Fruit fly (Drosophila melanogaster) whole organism, embryonic: ENCODE measurements around the gene CG32075.

Experiments used
- Asciz ChIP-seq: fragments of 200-800 bp; sonication (Bioruptor generic); optimal IDR thresholded peaks from 2 replicates; lab custom pipeline; 2017; ENCODE audit warnings: missing biosample characterization, mild to moderate bottlenecking, missing genetic modification characterization, missing genetic modification reagents
- Atf6 ChIP-seq: fragments of 200-800 bp; sonication (Bioruptor generic); IDR thresholded peaks from 2 replicates; pipeline ENCODE4 v1.3.6; 2022; ENCODE audit warnings: missing biosample characterization, missing genetic modification characterization
- B-H2 ChIP-seq: fragments of 200-800 bp; sonication (Bioruptor generic); optimal IDR thresholded peaks from 2 replicates; lab custom pipeline; 2018; ENCODE audit warnings: missing biosample characterization, mild to moderate bottlenecking, missing genetic modification characterization
- BtbVII ChIP-seq: fragments of 200-800 bp; sonication (Bioruptor generic); optimal IDR thresholded peaks from 3 replicates; lab custom pipeline; 2017; ENCODE audit warnings: missing biosample characterization, mild to moderate bottlenecking, missing genetic modification characterization
- CG10209 ChIP-seq: fragments of 200-800 bp; sonication (Bioruptor generic); optimal IDR thresholded peaks from 3 replicates; lab custom pipeline; 2017; ENCODE audit warnings: missing biosample characterization, mild to moderate bottlenecking, missing genetic modification characterization, missing genetic modification reagents
- CG10462 ChIP-seq: fragments of 200-800 bp; sonication (Bioruptor generic); optimal IDR thresholded peaks from 2 replicates; lab custom pipeline; 2016; ENCODE audit warnings: missing biosample characterization, missing genetic modification characterization
- CG1233 ChIP-seq: fragments of 200-800 bp; sonication (Bioruptor generic); optimal IDR thresholded peaks from 4 replicates; lab custom pipeline; 2018; ENCODE audit warnings: missing biosample characterization, mild to moderate bottlenecking, missing genetic modification characterization
- CG14014 ChIP-seq: fragments of 200-800 bp; sonication (Bioruptor generic); IDR thresholded peaks from 2 replicates; pipeline ENCODE4 v1.3.6; 2022; ENCODE audit warnings: missing biosample characterization, missing genetic modification characterization
- CG15011 ChIP-seq: fragments of 200-800 bp; sonication (Bioruptor generic); optimal IDR thresholded peaks from 3 replicates; lab custom pipeline; 2018; ENCODE audit warnings: missing biosample characterization, mild to moderate bottlenecking, missing genetic modification characterization
- CG17568 ChIP-seq: fragments of 200-800 bp; sonication (Bioruptor generic); optimal IDR thresholded peaks from 2 replicates; lab custom pipeline; 2018; ENCODE audit warnings: missing biosample characterization, mild to moderate bottlenecking, missing genetic modification characterization, moderate library complexity
- CG17912 ChIP-seq: fragments of 200-800 bp; sonication (Bioruptor generic); optimal IDR thresholded peaks from 2 replicates; lab custom pipeline; 2018; ENCODE audit warnings: missing biosample characterization, mild to moderate bottlenecking, missing genetic modification characterization
- CG18476 ChIP-seq: fragments of 200-800 bp; sonication (Bioruptor generic); optimal IDR thresholded peaks from 2 replicates; lab custom pipeline; 2016; ENCODE audit warnings: missing biosample characterization, mild to moderate bottlenecking, missing genetic modification characterization
- CG3065 ChIP-seq: fragments of 200-800 bp; sonication (Bioruptor generic); optimal IDR thresholded peaks from 2 replicates; lab custom pipeline; 2016; ENCODE audit warnings: missing biosample characterization, missing genetic modification characterization
- CG31224 ChIP-seq: fragments of 200-800 bp; sonication (Bioruptor generic); IDR thresholded peaks from 2 replicates; pipeline ENCODE4 v1.3.6; 2022; ENCODE audit warnings: missing biosample characterization, missing genetic modification characterization
- CG31365 ChIP-seq: fragments of 200-800 bp; sonication (Bioruptor generic); optimal IDR thresholded peaks from 2 replicates; lab custom pipeline; 2018; ENCODE audit warnings: missing biosample characterization, mild to moderate bottlenecking, missing genetic modification characterization
- CG3281 ChIP-seq: fragments of 200-800 bp; sonication (Bioruptor generic); optimal IDR thresholded peaks from 3 replicates; lab custom pipeline; 2017; ENCODE audit warnings: missing biosample characterization, mild to moderate bottlenecking, missing genetic modification characterization
- CG4328 ChIP-seq: fragments of 200-800 bp; sonication (Bioruptor generic); optimal IDR thresholded peaks from 3 replicates; lab custom pipeline; 2017; ENCODE audit warnings: missing biosample characterization, missing genetic modification reagents, missing genetic modification characterization
- CG5245 ChIP-seq: fragments of 200-800 bp; sonication (Bioruptor generic); optimal IDR thresholded peaks from 3 replicates; lab custom pipeline; 2016; ENCODE audit warnings: missing biosample characterization, missing genetic modification characterization
- CG7987 ChIP-seq: fragments of 200-800 bp; sonication (Bioruptor generic); optimal IDR thresholded peaks from 2 replicates; lab custom pipeline; 2018; ENCODE audit warnings: missing biosample characterization, mild to moderate bottlenecking, missing genetic modification characterization, moderate library complexity
- CG9727 ChIP-seq: fragments of 200-800 bp; sonication (Bioruptor generic); optimal IDR thresholded peaks from 3 replicates; lab custom pipeline; 2017; ENCODE audit warnings: missing biosample characterization, mild to moderate bottlenecking, missing genetic modification characterization
- CG9817 ChIP-seq: fragments of 200-800 bp; sonication (Bioruptor generic); optimal IDR thresholded peaks from 2 replicates; lab custom pipeline; 2018; ENCODE audit warnings: missing biosample characterization, mild to moderate bottlenecking, missing genetic modification characterization, moderate library complexity
- CrebB ChIP-seq: fragments of 200-800 bp; sonication (Bioruptor generic); optimal IDR thresholded peaks from 3 replicates; lab custom pipeline; 2018; ENCODE audit warnings: missing biosample characterization, mild to moderate bottlenecking, missing genetic modification characterization
- Fer3 ChIP-seq: fragments of 200-800 bp; sonication (Bioruptor generic); optimal IDR thresholded peaks from 2 replicates; lab custom pipeline; 2018; ENCODE audit warnings: missing biosample characterization, mild to moderate bottlenecking, missing genetic modification characterization, moderate library complexity
- NC2α ChIP-seq: fragments of 200-800 bp; sonication (Bioruptor generic); optimal IDR thresholded peaks from 2 replicates; lab custom pipeline; 2016; ENCODE audit warnings: missing biosample characterization, missing genetic modification characterization
- NFAT ChIP-seq: fragments of 200-800 bp; sonication (Bioruptor generic); IDR thresholded peaks from 2 replicates; pipeline ENCODE4 v1.3.6; 2022; ENCODE audit warnings: missing biosample characterization, missing genetic modification characterization
- NfI ChIP-seq: fragments of 200-800 bp; sonication (Bioruptor generic); optimal IDR thresholded peaks from 3 replicates; lab custom pipeline; 2018; ENCODE audit warnings: missing biosample characterization, mild to moderate bottlenecking, missing genetic modification characterization, moderate library complexity
- Ptx1 ChIP-seq: fragments of 200-800 bp; sonication (Bioruptor generic); IDR thresholded peaks from 2 replicates; pipeline ENCODE4 v1.3.6; 2022; ENCODE audit warnings: missing biosample characterization, missing genetic modification characterization
- Xrp1 ChIP-seq: fragments of 200-800 bp; sonication (Bioruptor generic); IDR thresholded peaks from 2 replicates; pipeline ENCODE4 v1.3.6; 2022; ENCODE audit warnings: missing biosample characterization, missing genetic modification characterization
- ac ChIP-seq: fragments of 200-800 bp; sonication (Bioruptor generic); optimal IDR thresholded peaks from 3 replicates; lab custom pipeline; 2017; ENCODE audit warnings: missing biosample characterization, mild to moderate bottlenecking, missing genetic modification characterization
- ap ChIP-seq: fragments of 200-800 bp; sonication (Bioruptor generic); IDR thresholded peaks from 2 replicates; pipeline ENCODE4 v1.3.6; 2022; ENCODE audit warnings: missing biosample characterization, missing genetic modification characterization
- bigmax ChIP-seq: fragments of 200-800 bp; sonication (Bioruptor generic); optimal IDR thresholded peaks from 2 replicates; lab custom pipeline; 2018; ENCODE audit warnings: missing biosample characterization, mild to moderate bottlenecking, missing genetic modification characterization
- chn ChIP-seq: fragments of 200-800 bp; sonication (Bioruptor generic); optimal IDR thresholded peaks from 2 replicates; lab custom pipeline; 2016; ENCODE audit warnings: missing biosample characterization, missing genetic modification characterization
- ci ChIP-seq: fragments of 200-800 bp; sonication (Bioruptor generic); IDR thresholded peaks from 3 replicates; pipeline ENCODE4 v1.3.6; 2022; ENCODE audit warnings: missing biosample characterization, missing genetic modification characterization
- exex ChIP-seq: fragments of 200-800 bp; sonication (Bioruptor generic); optimal IDR thresholded peaks from 4 replicates; lab custom pipeline; 2018; ENCODE audit warnings: missing biosample characterization, mild to moderate bottlenecking, missing genetic modification characterization, moderate library complexity
- fd3F ChIP-seq: fragments of 200-800 bp; sonication (Bioruptor generic); optimal IDR thresholded peaks from 2 replicates; lab custom pipeline; 2018; ENCODE audit warnings: missing biosample characterization, mild to moderate bottlenecking, missing genetic modification characterization, moderate library complexity
- grn ChIP-seq: fragments of 200-800 bp; sonication (Bioruptor generic); optimal IDR thresholded peaks from 3 replicates; lab custom pipeline; 2017; ENCODE audit warnings: missing biosample characterization, missing genetic modification characterization
- kni ChIP-seq: fragments of 200-800 bp; sonication (Bioruptor generic); optimal IDR thresholded peaks from 3 replicates; lab custom pipeline; 2017; ENCODE audit warnings: mild to moderate bottlenecking, missing biosample characterization, missing genetic modification reagents, missing genetic modification characterization
- lab ChIP-seq: fragments of 200-800 bp; sonication (Bioruptor generic); optimal IDR thresholded peaks from 3 replicates; lab custom pipeline; 2017; ENCODE audit warnings: missing biosample characterization, missing genetic modification characterization, mild to moderate bottlenecking, moderate library complexity, missing genetic modification reagents
- lola ChIP-seq, 3 experiments: fragments of >200 bp in 2 of 3; fragments of 200-800 bp in 1 of 3; sonication (Bioruptor generic) in 1 of 3; optimal IDR thresholded peaks; 2 replicates each; lab custom pipeline; 2017 to 2019; ENCODE audit warnings: missing biosample characterization in 3 of 3, missing genetic modification characterization in 3 of 3, mild to moderate bottlenecking in 1 of 3, moderate library complexity in 1 of 3
- mirr ChIP-seq: fragments of 200-800 bp; sonication (Bioruptor generic); optimal IDR thresholded peaks from 3 replicates; lab custom pipeline; 2018; ENCODE audit warnings: missing biosample characterization, mild to moderate bottlenecking, missing genetic modification characterization
- nau ChIP-seq: fragments of 200-800 bp; sonication (Bioruptor generic); optimal IDR thresholded peaks from 3 replicates; lab custom pipeline; 2017; ENCODE audit warnings: missing biosample characterization, mild to moderate bottlenecking, missing genetic modification characterization, missing genetic modification reagents
- pnt ChIP-seq: fragments of 200-800 bp; sonication (Bioruptor generic); optimal IDR thresholded peaks from 3 replicates; lab custom pipeline; 2016; ENCODE audit warnings: missing biosample characterization, missing genetic modification characterization
- pros ChIP-seq: fragments of 200-800 bp; sonication (Bioruptor generic); optimal IDR thresholded peaks from 3 replicates; lab custom pipeline; 2019; ENCODE audit warnings: missing biosample characterization, mild to moderate bottlenecking, missing genetic modification characterization, moderate library complexity
- rib ChIP-seq: fragments of 200-800 bp; sonication (Bioruptor generic); IDR thresholded peaks from 2 replicates; pipeline ENCODE4 v1.3.6; 2022; ENCODE audit warnings: missing biosample characterization, missing genetic modification characterization
- salm ChIP-seq: fragments of 200-800 bp; sonication (Bioruptor generic); optimal IDR thresholded peaks from 2 replicates; lab custom pipeline; 2018; ENCODE audit warnings: missing biosample characterization, mild to moderate bottlenecking, missing genetic modification characterization
- shn ChIP-seq: fragments of 200-800 bp; sonication (Bioruptor generic); optimal IDR thresholded peaks from 3 replicates; lab custom pipeline; 2016; ENCODE audit warnings: missing biosample characterization, missing genetic modification characterization
- sob ChIP-seq: fragments of 200-800 bp; sonication (Bioruptor generic); IDR thresholded peaks from 2 replicates; pipeline ENCODE4 v1.3.6; 2022; ENCODE audit warnings: missing biosample characterization, missing genetic modification characterization
- ssp ChIP-seq: fragments of 200-800 bp; sonication (Bioruptor generic); IDR thresholded peaks from 2 replicates; pipeline ENCODE4 v1.3.6; 2022; ENCODE audit warnings: missing biosample characterization, missing genetic modification characterization
- tx ChIP-seq: fragments of 200-800 bp; sonication (Bioruptor generic); optimal IDR thresholded peaks from 2 replicates; lab custom pipeline; 2016; ENCODE audit warnings: missing biosample characterization, missing genetic modification characterization
- zfh1 ChIP-seq: fragments of 200-800 bp; sonication (Bioruptor generic); IDR thresholded peaks from 3 replicates; pipeline ENCODE4 v1.3.6; 2022; ENCODE audit warnings: missing biosample characterization, missing genetic modification characterization
- zfh2 ChIP-seq: fragments of 200-800 bp; sonication (Bioruptor generic); optimal IDR thresholded peaks from 2 replicates; lab custom pipeline; 2016; ENCODE audit warnings: missing biosample characterization, missing genetic modification characterization

Gene CG32075

dm6 chr3L:11049414-11049813, 15.3 kb downstream of the CG32075 start:
- TF ChIP-seq Fer3 (tag; lab: Kevin White, UChicago) (peak; percentile 31), CG31224 (GFP tag; lab: Robert Waterston, UW) (no peak), bigmax (GFP tag; lab: Kevin White, UChicago) (no peak), Xrp1 (no peak), CG10209 (GFP tag; lab: Kevin White, UChicago) (peak; percentile 29), nau (GFP tag; lab: Kevin White, UChicago) (peak; percentile 45), CG9727 (no peak), CG1233 (GFP tag; lab: Kevin White, UChicago) (peak; percentile 6), B-H2 (GFP tag; lab: Kevin White, UChicago) (peak; percentile 6), CG4328 (GFP tag; lab: Kevin White, UChicago) (peak; percentile 37), kni (no peak), rib (GFP tag; lab: Robert Waterston, UW) (peak; percentile 51; the same call in 1 of the 2 replicates), NfI (GFP tag; lab: Kevin White, UChicago) (no peak), fd3F (GFP tag; lab: Kevin White, UChicago) (peak; percentile 18), ssp (no peak), shn (GFP tag; lab: Kevin White, UChicago) (no peak), Ptx1 (GFP tag; lab: Robert Waterston, UW) (no peak), pnt (GFP tag; lab: Kevin White, UChicago) (no peak), chn (no peak), NC2α (GFP tag; lab: Kevin White, UChicago) (no peak), Atf6 (GFP tag; lab: Robert Waterston, UW) (peak; percentile 43; the same call in 1 of the 2 replicates), CG3281 (GFP tag; lab: Kevin White, UChicago) (peak; percentile 64), CG14014 (GFP tag; lab: Robert Waterston, UW) (peak; percentile 13; the same call in 1 of the 2 replicates), salm (no peak), BtbVII (GFP tag; lab: Kevin White, UChicago) (peak; percentile 38), CG18476 (no peak), zfh2 (GFP tag; lab: Kevin White, UChicago) (no peak), tx (GFP tag; lab: Kevin White, UChicago) (no peak), NFAT (GFP tag; lab: Robert Waterston, UW) (no peak), ci (GFP tag; lab: Robert Waterston, UW) (peak; percentile 36; the same call in 1 of the 3 replicates), CG3065 (GFP tag; lab: Kevin White, UChicago) (no peak), CG17912 (peak; percentile 18), Asciz (GFP tag; lab: Kevin White, UChicago) (peak; percentile 34), sob (GFP tag; lab: Robert Waterston, UW) (peak; percentile 45; the same call in 1 of the 2 replicates), CrebB (peak; percentile 61), pros (GFP tag; lab: Kevin White, UChicago) (no peak), zfh1 (GFP tag; lab: Robert Waterston, UW) (no peak), CG15011 (GFP tag; lab: Kevin White, UChicago) (peak; percentile 32), CG31365 (tag; lab: Kevin White, UChicago) (peak; percentile 51), CG10462 (no peak), CG5245 (GFP tag; lab: Kevin White, UChicago) (no peak), lab (GFP tag; lab: Kevin White, UChicago) (peak; percentile 87), ac (no peak), grn (peak; percentile 40), ap (no peak), CG7987 (GFP tag; lab: Kevin White, UChicago) (peak; percentile 75), lola (GFP tag; optimal IDR thresholded peaks at IDR 0.05; lab: Kevin White, UChicago) (no peak), CG17568 (GFP tag; lab: Kevin White, UChicago) (peak; percentile 27), CG9817 (tag; lab: Kevin White, UChicago) (no peak), exex (tag; lab: Kevin White, UChicago) (peak; percentile 91), mirr (GFP tag; lab: Kevin White, UChicago) (peak; percentile 3)
